Fruit fly (Drosophila melanogaster): ENCODE measurements around the gene Grx1.

Grx1 gene

dm6 chr3L:18834924-18835323, 34.1 kb upstream of the Grx1 start:
- TF ChIP-seq CG8478 (optimal IDR thresholded peaks at IDR 0.05): no peak
- no peak for TF ChIP-seq CTCF (optimal IDR thresholded peaks at IDR 0.05)

- TF ChIP-seq CG8478 (optimal IDR thresholded peaks at IDR 0.05): no peak
Measured at dm6 chr3L:18836658-18837057, 32.4 kb upstream of the Grx1 start.

- TF ChIP-seq CTCF (optimal IDR thresholded peaks at IDR 0.05): no peak
- no peak for TF ChIP-seq CG8478 (optimal IDR thresholded peaks at IDR 0.05)
Measured at dm6 chr3L:18837707-18838244, 31.3 kb upstream of the Grx1 start.

dm6 chr3L:18839996-18840369, 29.0 kb upstream of the Grx1 start:
- TF ChIP-seq CG8478 (optimal IDR thresholded peaks at IDR 0.05): no peak
- TF ChIP-seq CTCF (optimal IDR thresholded peaks at IDR 0.05): no peak

dm6 chr3L:18840370-18841007, 28.5 kb upstream of the Grx1 start:
- TF ChIP-seq CG8478 (optimal IDR thresholded peaks at IDR 0.05): no peak

- TF ChIP-seq CG8478 (optimal IDR thresholded peaks at IDR 0.05) (no peak), CTCF (optimal IDR thresholded peaks at IDR 0.05) (peak in 1 of 2 experiments; percentile 46)
Measured at dm6 chr3L:18841269-18841668, 27.8 kb upstream of the Grx1 start.

dm6 chr3L:18842236-18842635, 26.8 kb upstream of the Grx1 start:
- peak; percentile 53 to 61 for TF ChIP-seq CTCF (optimal IDR thresholded peaks at IDR 0.05)
- no peak for TF ChIP-seq CG8478 (optimal IDR thresholded peaks at IDR 0.05)

- TF ChIP-seq CG8478 (optimal IDR thresholded peaks at IDR 0.05) (no peak), CTCF (optimal IDR thresholded peaks at IDR 0.05) (no peak)
Measured at dm6 chr3L:18845833-18846232, 23.2 kb upstream of the Grx1 start.

- no peak for TF ChIP-seq CTCF (optimal IDR thresholded peaks at IDR 0.05)
- no peak for TF ChIP-seq CG8478 (optimal IDR thresholded peaks at IDR 0.05)
Measured at dm6 chr3L:18846233-18846271, 23.0 kb upstream of the Grx1 start, which contains the start of gene Indy. Indy (minus strand) TSS chr3L:18846267.

- TF ChIP-seq CTCF (optimal IDR thresholded peaks at IDR 0.05): no peak
- no peak for TF ChIP-seq CG8478 (optimal IDR thresholded peaks at IDR 0.05)
Measured at dm6 chr3L:18846272-18846741, 22.7 kb upstream of the Grx1 start.

- TF ChIP-seq CG8478 (optimal IDR thresholded peaks at IDR 0.05): no peak
- TF ChIP-seq CTCF (optimal IDR thresholded peaks at IDR 0.05): peak; percentile 93 to 98
Measured at dm6 chr3L:18848436-18848835, 20.6 kb upstream of the Grx1 start.

dm6 chr3L:18852223-18852622, 16.8 kb upstream of the Grx1 start:
- TF ChIP-seq CTCF (optimal IDR thresholded peaks at IDR 0.05) (no peak), CG8478 (optimal IDR thresholded peaks at IDR 0.05) (no peak)

- no peak for TF ChIP-seq CG8478 (optimal IDR thresholded peaks at IDR 0.05)
- TF ChIP-seq CTCF (optimal IDR thresholded peaks at IDR 0.05): no peak
Measured at dm6 chr3L:18853439-18853838, 15.6 kb upstream of the Grx1 start.

dm6 chr3L:18854412-18854811, 14.6 kb upstream of the Grx1 start:
- TF ChIP-seq CTCF (optimal IDR thresholded peaks at IDR 0.05): no peak
- TF ChIP-seq CG8478 (optimal IDR thresholded peaks at IDR 0.05): no peak

dm6 chr3L:18860467-18860866, 8.6 kb upstream of the Grx1 start:
- TF ChIP-seq CG8478 (optimal IDR thresholded peaks at IDR 0.05) (no peak), CTCF (optimal IDR thresholded peaks at IDR 0.05) (no peak)

- TF ChIP-seq CG8478 (optimal IDR thresholded peaks at IDR 0.05): no peak
- TF ChIP-seq CTCF (optimal IDR thresholded peaks at IDR 0.05): no peak
Measured at dm6 chr3L:18861893-18862292, 7.1 kb upstream of the Grx1 start.

dm6 chr3L:18863327-18863726, 5.7 kb upstream of the Grx1 start, which contains the start of gene CG6865:
CG6865 (plus strand) TSS chr3L:18863647.
- no peak for TF ChIP-seq CTCF (optimal IDR thresholded peaks at IDR 0.05)
- TF ChIP-seq CG8478 (optimal IDR thresholded peaks at IDR 0.05): no peak
